Worm (Caenorhabditis elegans) whole organism, L3 larva: ENCODE data around the gene kvs-3.

Experiments used
- ama-1 ChIP-seq: fragments of 150-350 bp; optimal IDR thresholded peaks from 2 replicates; lab custom pipeline; 2018
- ceh-82 ChIP-seq: fragments of 150-350 bp; optimal IDR thresholded peaks from 2 replicates; lab custom pipeline; 2014; ENCODE audit warnings: missing biosample characterization, missing genetic modification characterization
- elt-1 ChIP-seq: fragments of 150-350 bp; optimal IDR thresholded peaks from 2 replicates; lab custom pipeline; 2014; ENCODE audit warnings: missing biosample characterization, missing genetic modification characterization
- pqm-1 ChIP-seq: fragments of 150-350 bp; optimal IDR thresholded peaks from 2 replicates; lab custom pipeline; 2017; ENCODE audit warnings: missing biosample characterization, missing genetic modification characterization, inconsistent platforms
- snpc-4 ChIP-seq: fragments of 150-350 bp; optimal IDR thresholded peaks from 2 replicates; lab custom pipeline; 2014; ENCODE audit warnings: missing biosample characterization, missing genetic modification characterization
- tbx-2 ChIP-seq: sonication (generic microtip); optimal IDR thresholded peaks from 2 replicates; lab custom pipeline; 2016; ENCODE audit warnings: mild to moderate bottlenecking, missing genetic modification characterization, missing compliant biosample characterization

DNA sequence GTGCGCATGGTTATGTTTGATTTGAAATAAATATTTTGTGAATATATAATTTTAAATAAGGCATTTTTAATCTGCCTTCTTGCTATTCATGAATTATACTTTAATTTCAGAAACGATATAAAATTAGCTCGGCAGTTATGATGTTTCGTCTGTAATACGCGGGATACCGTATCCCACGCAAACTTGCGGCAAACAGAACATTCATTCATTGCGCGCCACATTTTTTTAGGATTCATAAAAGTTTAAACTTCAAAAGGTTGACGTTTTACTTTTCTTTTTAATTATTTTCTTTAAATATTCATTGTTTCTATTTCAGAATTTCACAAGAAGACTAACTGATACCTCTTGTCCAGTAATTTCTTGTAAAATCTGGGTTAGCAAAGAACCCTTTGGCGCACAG is 4.8 kb downstream of the kvs-3 start, which contains the start of gene tag-153:
- TF ChIP-seq ama-1 (no peak), pqm-1 (no peak), snpc-4 (tag; lab: Kevin White, UChicago) (no peak), tbx-2 (tag; lab: Kevin White, UChicago) (no peak), ceh-82 (tag; lab: Kevin White, UChicago) (no peak), elt-1 (tag; lab: Kevin White, UChicago) (no peak)
